Worm (Caenorhabditis elegans): ENCODE measurements around the gene sre-44.
A peak's percentile ranks its signal among the peaks of the same experiment; 100 is the strongest.
"Not testable (repeated sequence)": the region's sequence is repeated elsewhere in the genome, so short reads cannot be mapped to it uniquely, and the experiment has no call there.

Gene sre-44

DNA sequence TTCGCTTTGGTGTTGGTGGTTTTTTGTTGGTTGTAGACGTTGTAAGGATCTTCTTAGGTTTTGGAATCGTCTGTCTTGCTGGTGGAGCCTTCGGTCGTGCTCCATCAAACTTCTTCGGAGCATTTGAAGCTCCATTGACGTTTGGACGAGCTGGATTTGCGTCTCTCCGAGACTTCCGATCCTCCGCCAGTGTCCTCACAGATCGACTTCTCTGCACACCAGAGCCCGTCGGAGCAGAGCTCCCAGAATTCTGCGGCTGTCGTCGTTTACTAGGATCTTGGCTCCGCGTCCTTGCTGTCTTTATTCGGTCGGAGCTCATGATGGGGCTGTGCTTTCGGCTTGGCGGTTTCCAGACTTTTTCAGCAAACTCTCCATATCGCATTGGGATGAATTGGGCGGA, 12.2 kb downstream of the sre-44 start:
- TF ChIP-seq set-16 (GFP tag; IDR thresholded peaks at IDR 0.05), result peak; percentile 54; the same call in 1 of the 2 replicates
- no peak for TF ChIP-seq ZK546.5 (tag; optimal IDR thresholded peaks at IDR 0.05)

ce11 chrII:13962319-13962718, 12.9 kb downstream of the sre-44 start, which contains the start of gene rpi-1:
Gene rpi-1, minus strand, starts transcription at chrII:13962419.
- TF ChIP-seq tag-97 (GFP tag; IDR thresholded peaks at IDR 0.05), result no peak
- TF ChIP-seq mep-1 (tag; optimal IDR thresholded peaks at IDR 0.05), result no peak
- TF ChIP-seq D1046.2 (GFP tag; IDR thresholded peaks at IDR 0.05), result no peak

ce11 chrII:13964325-13964724, 14.9 kb downstream of the sre-44 start:
- TF ChIP-seq T20F7.1 (GFP tag; optimal IDR thresholded peaks at IDR 0.05) (no peak), mep-1 (tag; optimal IDR thresholded peaks at IDR 0.05) (no peak), Y75B8A.6 (GFP tag; IDR thresholded peaks at IDR 0.05) (no peak), dmd-8 (GFP tag; IDR thresholded peaks at IDR 0.05) (no peak), php-3 (GFP tag; IDR thresholded peaks at IDR 0.05) (no peak), ztf-11 (tag; optimal IDR thresholded peaks at IDR 0.05) (no peak), Y105C5A.15 (GFP tag; IDR thresholded peaks at IDR 0.05) (no peak), sdz-12 (GFP tag; optimal IDR thresholded peaks at IDR 0.05) (no peak), hlh-30 (tag; optimal IDR thresholded peaks at IDR 0.05; ENCODE audit: insufficient read depth) (no peak), arid-1 (GFP tag; conservative IDR thresholded peaks at IDR 0.05) (no peak)

DNA sequence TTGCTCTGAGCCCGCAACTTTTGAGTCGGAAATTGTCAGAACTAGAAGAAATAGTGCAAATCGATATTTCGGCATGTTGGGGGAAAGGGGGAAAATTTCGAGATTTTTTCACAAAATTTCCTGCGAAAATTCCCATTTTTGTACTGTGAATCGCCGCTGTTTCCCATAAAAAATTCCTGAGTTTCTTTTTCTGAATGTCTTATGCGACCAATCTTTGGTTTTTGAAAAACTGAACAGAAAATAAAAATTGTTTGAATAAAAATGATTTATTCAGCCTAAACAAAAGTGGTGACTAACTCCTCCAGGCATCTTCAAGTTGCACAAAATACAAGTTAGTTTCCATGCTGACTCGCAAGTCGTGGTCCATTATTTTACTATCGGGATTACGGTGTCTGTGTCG, 16.9 kb downstream of the sre-44 start, which contains the start of gene W07G1.7:
Gene W07G1.7, minus strand, starts transcription at position 101 of the 400 bp plus-strand sequence.
- no peak for TF ChIP-seq ceh-32 (tag; optimal IDR thresholded peaks at IDR 0.05; ENCODE audit: poor library complexity)
- no peak for TF ChIP-seq vab-7 (GFP tag; IDR thresholded peaks at IDR 0.05)
- no peak for TF ChIP-seq ctbp-1 (GFP tag; IDR thresholded peaks at IDR 0.05)
- TF ChIP-seq unc-62 (GFP tag; optimal IDR thresholded peaks at IDR 0.05 in 1 of 2), result no peak
- no peak for TF ChIP-seq unc-62 (tag; optimal IDR thresholded peaks at IDR 0.05)
- no peak for TF ChIP-seq F26F4.8 (GFP tag; conservative IDR thresholded peaks at IDR 0.05)
- no peak for TF ChIP-seq egl-43 (GFP tag; IDR thresholded peaks at IDR 0.05)
- no peak for TF ChIP-seq mes-2 (tag; optimal IDR thresholded peaks at IDR 0.05; ENCODE audit: poor library complexity, severe bottlenecking)
- TF ChIP-seq spr-3 (GFP tag; optimal IDR thresholded peaks at IDR 0.05), result no peak

- 0 out of 2 replicates have a peak, but pooled peaks have one; percentile 25 for TF ChIP-seq nhr-42 (GFP tag; IDR thresholded peaks at IDR 0.05)
- peak; percentile 47; the same call in 1 of the 2 replicates for TF ChIP-seq set-16 (GFP tag; IDR thresholded peaks at IDR 0.05)
- TF ChIP-seq unc-62 (GFP tag; optimal IDR thresholded peaks at IDR 0.05 in 1 of 2), result peak in 1 of 2 experiments; percentile 89
- TF ChIP-seq unc-62 (tag; optimal IDR thresholded peaks at IDR 0.05), result not testable (repeated sequence)
Measured at ce11 chrII:13968007-13968406, 18.6 kb downstream of the sre-44 start.

ce11 chrII:13968979-13969378, 19.6 kb downstream of the sre-44 start, which contains the start of gene sre-43:
Gene sre-43, minus strand, starts transcription at chrII:13969079.
- no peak for TF ChIP-seq lin-39 (tag; optimal IDR thresholded peaks at IDR 0.05)
- TF ChIP-seq lim-7 (GFP tag; IDR thresholded peaks at IDR 0.05), result no peak
- no peak for TF ChIP-seq F10B5.3 (tag; optimal IDR thresholded peaks at IDR 0.05)
- TF ChIP-seq rbr-2 (tag; optimal IDR thresholded peaks at IDR 0.05), result no peak
- TF ChIP-seq nhr-25 (tag; optimal IDR thresholded peaks at IDR 0.05; ENCODE audit: borderline replicate concordance, insufficient read depth), result no peak
- TF ChIP-seq sdz-12 (GFP tag; optimal IDR thresholded peaks at IDR 0.05), result no peak
- TF ChIP-seq fkh-10 (GFP tag; optimal IDR thresholded peaks at IDR 0.05), result no peak
- TF ChIP-seq aly-2 (tag; optimal IDR thresholded peaks at IDR 0.05), result no peak
- no peak for TF ChIP-seq lin-13 (GFP tag; optimal IDR thresholded peaks at IDR 0.05)
- no peak for TF ChIP-seq mdl-1 (tag; optimal IDR thresholded peaks at IDR 0.05)
- no peak for TF ChIP-seq hlh-11 (tag; optimal IDR thresholded peaks at IDR 0.05)
- no peak for TF ChIP-seq nhr-10 (tag; optimal IDR thresholded peaks at IDR 0.05)
- no peak for TF ChIP-seq aha-1 (tag)
- no peak for TF ChIP-seq Y48G9A.11 (GFP tag; IDR thresholded peaks at IDR 0.05)
- no peak for TF ChIP-seq nhr-11 (tag; optimal IDR thresholded peaks at IDR 0.05)
- no peak for TF ChIP-seq jun-1 (tag; optimal IDR thresholded peaks at IDR 0.05)
- no peak for TF ChIP-seq nhr-76 (tag; optimal IDR thresholded peaks at IDR 0.05)
- TF ChIP-seq attf-4 (tag; optimal IDR thresholded peaks at IDR 0.05), result no peak
